Fruit fly (Drosophila melanogaster): ENCODE results near the gene Gagr.

Gene Gagr

DNA sequence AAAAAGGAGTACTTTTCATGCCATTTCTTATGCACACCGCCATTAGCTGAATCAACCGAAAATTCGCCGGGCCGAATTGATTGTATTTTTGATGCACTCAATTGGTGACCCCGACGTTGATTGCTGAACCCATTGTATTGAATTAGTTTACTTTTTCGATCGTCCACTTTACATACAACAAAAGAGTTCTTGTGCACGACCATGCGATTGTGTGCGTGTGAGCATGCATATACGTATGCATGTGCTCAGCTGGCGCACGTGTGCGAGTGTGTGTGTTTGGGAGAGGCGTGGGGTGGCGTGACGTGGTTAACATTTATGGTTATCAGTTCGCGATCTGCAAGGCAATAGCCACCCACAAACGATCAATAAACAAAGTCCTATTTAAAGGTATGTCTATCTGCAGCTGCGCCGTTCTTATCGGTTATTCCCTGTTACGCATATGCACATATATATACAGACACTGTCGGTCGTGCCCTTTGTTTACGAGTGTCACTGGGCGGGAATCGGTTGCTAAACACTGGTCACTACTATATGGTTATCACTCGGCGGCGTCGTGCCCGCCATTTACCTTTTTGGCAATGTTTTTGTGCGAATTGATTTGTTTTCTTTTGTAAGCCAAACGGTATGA is 9.0 kb upstream of the Gagr start (continued):
- TF ChIP-seq Fer2 (tag; optimal IDR thresholded peaks at IDR 0.05) (no peak), aop (GFP tag; IDR thresholded peaks at IDR 0.05) (no peak), CG12942 (GFP tag; optimal IDR thresholded peaks at IDR 0.05) (no peak), fd96Cb (tag; optimal IDR thresholded peaks at IDR 0.05) (no peak), CG1233 (GFP tag; optimal IDR thresholded peaks at IDR 0.05) (no peak), CG17186 (GFP tag; optimal IDR thresholded peaks at IDR 0.05) (no peak), Max (GFP tag; optimal IDR thresholded peaks at IDR 0.05) (no peak), tna (GFP tag; IDR thresholded peaks at IDR 0.05; ENCODE audit: partially characterized antibody) (no peak), Pdp1 (GFP tag; optimal IDR thresholded peaks at IDR 0.05) (peak in 1 of 2 experiments; percentile 35), ac (GFP tag; optimal IDR thresholded peaks at IDR 0.05) (no peak), exex (tag; optimal IDR thresholded peaks at IDR 0.05) (peak; percentile 5), Ssrp (tag; optimal IDR thresholded peaks at IDR 0.05) (no peak), Trl (optimal IDR thresholded peaks at IDR 0.05) (peak in 1 of 2 experiments; percentile 2), Trl (GFP tag; optimal IDR thresholded peaks at IDR 0.05) (no peak), CG17802 (tag; optimal IDR thresholded peaks at IDR 0.05) (no peak), CG7786 (GFP tag; optimal IDR thresholded peaks at IDR 0.05) (no peak), CG7987 (GFP tag; optimal IDR thresholded peaks at IDR 0.05) (peak; percentile 67), CG6854 (GFP tag; optimal IDR thresholded peaks at IDR 0.05) (no peak), hb (GFP tag; IDR thresholded peaks at IDR 0.05; ENCODE audit: partially characterized antibody) (no peak), Dll (GFP tag; IDR thresholded peaks at IDR 0.05; ENCODE audit: partially characterized antibody) (0 out of 4 replicates have a peak, but pooled peaks have one; percentile 34), CG12236 (GFP tag; optimal IDR thresholded peaks at IDR 0.05) (peak; percentile 8), CG34376 (GFP tag; optimal IDR thresholded peaks at IDR 0.05) (peak; percentile 26), CG32532 (GFP tag; IDR thresholded peaks at IDR 0.05) (0 out of 2 replicates have a peak, but pooled peaks have one; percentile 10), Side (GFP tag; optimal IDR thresholded peaks at IDR 0.05) (no peak), crp (GFP tag; optimal IDR thresholded peaks at IDR 0.05) (peak in 1 of 2 experiments; percentile 65), Xbp1 (GFP tag; optimal IDR thresholded peaks at IDR 0.05) (peak; percentile 20), CG2199 (GFP tag; IDR thresholded peaks at IDR 0.05) (peak; percentile 64; the same call in 2 of the 3 replicates), CG11504 (tag; optimal IDR thresholded peaks at IDR 0.05) (no peak), wor (GFP tag; IDR thresholded peaks at IDR 0.05) (no peak), grn (GFP tag; optimal IDR thresholded peaks at IDR 0.05) (peak; percentile 87), CG15073 (GFP tag; optimal IDR thresholded peaks at IDR 0.05) (no peak), sqz (GFP tag; optimal IDR thresholded peaks at IDR 0.05) (no peak), CG9817 (tag; optimal IDR thresholded peaks at IDR 0.05) (no peak), dmrt99B (tag; optimal IDR thresholded peaks at IDR 0.05) (no peak), Atf6 (GFP tag; IDR thresholded peaks at IDR 0.05) (0 out of 2 replicates have a peak, but pooled peaks have one; percentile 30), E2f1 (GFP tag; IDR thresholded peaks at IDR 0.05) (no peak), CG14860 (GFP tag; IDR thresholded peaks at IDR 0.05; ENCODE audit: partially characterized antibody) (no peak), cwo (GFP tag; optimal IDR thresholded peaks at IDR 0.05) (peak; percentile 48), nerfin-1 (tag; optimal IDR thresholded peaks at IDR 0.05) (peak; percentile 17), CG8478 (optimal IDR thresholded peaks at IDR 0.05) (peak; percentile 23), Neu2 (GFP tag; optimal IDR thresholded peaks at IDR 0.05; ENCODE audit: borderline replicate concordance) (no peak), Lim3 (GFP tag; IDR thresholded peaks at IDR 0.05) (no peak), ci (GFP tag; IDR thresholded peaks at IDR 0.05) (no peak), CG6791 (GFP tag; IDR thresholded peaks at IDR 0.05; ENCODE audit: partially characterized antibody) (no peak), CG18619 (GFP tag; optimal IDR thresholded peaks at IDR 0.05) (no peak), vnd (GFP tag; IDR thresholded peaks at IDR 0.05; ENCODE audit: partially characterized antibody) (no peak), inv (GFP tag; IDR thresholded peaks at IDR 0.05; ENCODE audit: partially characterized antibody) (no peak), odd (GFP tag; optimal IDR thresholded peaks at IDR 0.05) (no peak), corto (GFP tag; optimal IDR thresholded peaks at IDR 0.05) (no peak)

All from whole organism, embryonic.